Worm (Caenorhabditis elegans) whole organism, young adult: ENCODE measurements around the gene F46G11.2.

Source experiments
- Y56A3A.18 ChIP-seq: fragments of 200-800 bp; sonication (Bioruptor generic); IDR thresholded peaks from 2 replicates; pipeline ENCODE4 v1.3.6; 2022; ENCODE audit warnings: missing genetic modification reagents, missing genetic modification characterization, missing compliant biosample characterization
- hmg-20 ChIP-seq: fragments of 200-800 bp; sonication (Bioruptor generic); IDR thresholded peaks from 2 replicates; pipeline ENCODE4 v1.3.6; 2022; ENCODE audit warnings: missing genetic modification reagents, missing genetic modification characterization, missing compliant biosample characterization
- snpc-4 ChIP-seq, 5 experiments: fragments of 150-350 bp in 1 of 5; sonication (generic microtip) in 4 of 5; optimal IDR thresholded peaks; 2 replicates each; lab custom pipeline; 2014 to 2018; ENCODE audit warnings: missing genetic modification characterization in 5 of 5, missing biosample characterization in 3 of 5, antibody characterized with exemption in 2 of 5, mild to moderate bottlenecking in 2 of 5, missing compliant biosample characterization in 2 of 5, missing genotype in 2 of 5, moderate library complexity in 2 of 5, missing genetic modification reagents in 1 of 5
- tbp1 ChIP-seq: fragments of 200-800 bp; sonication (Bioruptor generic); optimal IDR thresholded peaks from 2 replicates; lab custom pipeline; 2018; ENCODE audit warnings: mild to moderate bottlenecking, missing genetic modification characterization, missing compliant biosample characterization

- TF ChIP-seq Y56A3A.18 (GFP tag; lab: Robert Waterston, UW) (no peak), tbp1 (no peak), snpc-4 (GFP tag; optimal IDR thresholded peaks at IDR 0.05; lab: Kevin White, UChicago) (no peak), snpc-4 (tag; optimal IDR thresholded peaks at IDR 0.05; lab: Kevin White, UChicago) (no peak), hmg-20 (no peak)
Measured at ce11 chrX:5813030-5813429, 25.1 kb downstream of the F46G11.2 start.
